Fruit fly (Drosophila melanogaster): ENCODE results near the gene CG7231.

The CG7231 gene

dm6 chr2L:8000578-8001040 lies 16.9 kb downstream of the CG7231 start (continued):
- peak; percentile 90 for TF ChIP-seq dac (GFP tag; optimal IDR thresholded peaks at IDR 0.05)
- TF ChIP-seq CG6163 (GFP tag; IDR thresholded peaks at IDR 0.05): peak; percentile 92
- TF ChIP-seq Lpt (GFP tag; optimal IDR thresholded peaks at IDR 0.05): peak; percentile 88
- TF ChIP-seq fkh (GFP tag; optimal IDR thresholded peaks at IDR 0.05): peak; percentile 3
- TF ChIP-seq CG15336 (GFP tag; IDR thresholded peaks at IDR 0.05): peak; percentile 95
- TF ChIP-seq acj6 (GFP tag; optimal IDR thresholded peaks at IDR 0.05): peak; percentile 84
- peak; percentile 90 for TF ChIP-seq OdsH (GFP tag; optimal IDR thresholded peaks at IDR 0.05)
- peak; percentile 79 for TF ChIP-seq CG8632 (GFP tag; optimal IDR thresholded peaks at IDR 0.05)
- TF ChIP-seq svp (GFP tag): peak; percentile 99
- peak; percentile 89 for TF ChIP-seq Sox102F (GFP tag; optimal IDR thresholded peaks at IDR 0.05)
- peak; percentile 77 for TF ChIP-seq vri (GFP tag; optimal IDR thresholded peaks at IDR 0.05)
- TF ChIP-seq CG16779 (tag; optimal IDR thresholded peaks at IDR 0.05): peak; percentile 96
- peak; percentile 92 for TF ChIP-seq CG4318 (GFP tag; optimal IDR thresholded peaks at IDR 0.05)
- TF ChIP-seq CG8319 (GFP tag; optimal IDR thresholded peaks at IDR 0.05): peak; percentile 67
- TF ChIP-seq topi (GFP tag; optimal IDR thresholded peaks at IDR 0.05): peak; percentile 95
- TF ChIP-seq CG32006 (GFP tag; optimal IDR thresholded peaks at IDR 0.05): peak; percentile 98
- TF ChIP-seq CG6854 (GFP tag; optimal IDR thresholded peaks at IDR 0.05): peak; percentile 93
- TF ChIP-seq CG10669 (GFP tag; optimal IDR thresholded peaks at IDR 0.05): peak; percentile 91
- TF ChIP-seq CG9139 (GFP tag; optimal IDR thresholded peaks at IDR 0.05): peak; percentile 95
- TF ChIP-seq Smox (GFP tag; optimal IDR thresholded peaks at IDR 0.05): peak; percentile 85
- peak; percentile 96 for TF ChIP-seq CG6808 (GFP tag; optimal IDR thresholded peaks at IDR 0.05)
- peak; percentile 96 to 99 for TF ChIP-seq ss (GFP tag; optimal IDR thresholded peaks at IDR 0.05)
- peak; percentile 83 for TF ChIP-seq CG11902 (GFP tag; optimal IDR thresholded peaks at IDR 0.05)
- TF ChIP-seq net (GFP tag; optimal IDR thresholded peaks at IDR 0.05): peak; percentile 96
- peak; percentile 98 for TF ChIP-seq Sox14 (GFP tag; optimal IDR thresholded peaks at IDR 0.05)
- TF ChIP-seq CG7368 (GFP tag; optimal IDR thresholded peaks at IDR 0.05): peak; percentile 87
- peak; percentile 97 for TF ChIP-seq Hr4 (GFP tag; optimal IDR thresholded peaks at IDR 0.05)
- peak; percentile 94 for TF ChIP-seq CG3919 (GFP tag; optimal IDR thresholded peaks at IDR 0.05)
- peak; percentile 88 for TF ChIP-seq CG3032 (tag; optimal IDR thresholded peaks at IDR 0.05)

DNA sequence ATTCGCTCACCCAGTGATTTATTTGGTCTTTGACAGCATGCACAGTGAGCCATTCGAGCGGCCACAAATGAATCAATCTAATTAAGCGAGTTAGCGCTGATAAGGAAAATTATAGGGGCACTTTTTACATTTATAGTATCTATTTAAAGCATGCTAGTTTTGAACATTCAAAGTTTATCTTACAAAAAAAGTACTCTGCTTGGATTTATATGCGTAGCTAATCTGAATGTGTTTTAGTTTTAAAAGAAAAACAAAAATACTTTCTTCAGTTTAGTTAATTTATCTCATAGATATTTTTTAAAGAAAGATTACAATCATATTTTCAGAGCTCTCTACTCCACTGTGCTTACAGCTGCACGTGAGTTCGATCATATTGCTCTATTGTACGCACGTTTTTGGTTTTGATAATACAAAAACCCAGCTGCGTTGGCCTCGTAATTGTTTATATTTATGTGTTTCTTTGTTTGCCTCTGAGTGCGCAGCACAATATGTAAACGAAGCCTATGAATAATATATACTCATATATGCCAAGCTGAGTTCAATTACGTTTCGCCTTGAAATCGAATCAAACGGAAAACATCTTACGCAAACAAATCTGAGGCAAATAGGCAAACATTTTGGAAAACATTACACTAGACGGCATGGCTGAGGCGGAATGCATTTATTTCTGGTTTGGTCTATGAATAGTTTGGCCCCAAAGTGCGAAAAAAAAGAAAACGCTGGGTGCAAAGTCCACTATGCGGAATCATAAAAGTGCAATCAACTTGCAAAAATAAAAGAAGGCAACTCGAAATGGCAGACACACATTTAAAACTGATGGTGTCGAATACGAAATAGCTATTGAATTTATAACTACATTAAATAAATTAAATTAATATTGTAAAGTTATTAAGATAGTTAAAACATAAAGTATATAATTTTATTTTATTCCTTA lies 18.2 kb downstream of the CG7231 start:
- TF ChIP-seq CG6276 (GFP tag; optimal IDR thresholded peaks at IDR 0.05) (peak; percentile 93), CG4318 (GFP tag; optimal IDR thresholded peaks at IDR 0.05) (peak; percentile 92), eg (GFP tag; IDR thresholded peaks at IDR 0.05) (peak; percentile 92), CG34406 (GFP tag; optimal IDR thresholded peaks at IDR 0.05) (peak; percentile 82), ss (GFP tag; optimal IDR thresholded peaks at IDR 0.05) (peak; percentile 69 to 78), salr (GFP tag; optimal IDR thresholded peaks at IDR 0.05) (peak; percentile 65 to 96), CG8119 (GFP tag; IDR thresholded peaks at IDR 0.05) (peak; percentile 97), dac (GFP tag; optimal IDR thresholded peaks at IDR 0.05) (peak; percentile 86), fd85E (GFP tag; optimal IDR thresholded peaks at IDR 0.05) (peak; percentile 48), Hr4 (GFP tag; optimal IDR thresholded peaks at IDR 0.05) (peak; percentile 92), Eip78C (GFP tag) (peak; percentile 98), CG3919 (GFP tag; optimal IDR thresholded peaks at IDR 0.05) (peak; percentile 88), CG11902 (GFP tag; optimal IDR thresholded peaks at IDR 0.05) (peak; percentile 47), svp (GFP tag) (peak; percentile 97), Hr38 (GFP tag; optimal IDR thresholded peaks at IDR 0.05) (no peak), Hr39 (GFP tag; optimal IDR thresholded peaks at IDR 0.05) (peak; percentile 79), fd59A (GFP tag; optimal IDR thresholded peaks at IDR 0.05) (peak; percentile 79), CG3032 (tag; optimal IDR thresholded peaks at IDR 0.05) (peak; percentile 87), CG15336 (GFP tag; IDR thresholded peaks at IDR 0.05) (peak; percentile 96), spab (GFP tag; optimal IDR thresholded peaks at IDR 0.05) (peak; percentile 78), CG7368 (GFP tag; optimal IDR thresholded peaks at IDR 0.05) (peak; percentile 79), Lpt (GFP tag; optimal IDR thresholded peaks at IDR 0.05) (peak; percentile 86), CG6792 (GFP tag; optimal IDR thresholded peaks at IDR 0.05) (peak; percentile 73), Sox14 (GFP tag; optimal IDR thresholded peaks at IDR 0.05) (peak; percentile 92), CG6808 (GFP tag; optimal IDR thresholded peaks at IDR 0.05) (peak; percentile 81), topi (GFP tag; optimal IDR thresholded peaks at IDR 0.05) (peak; percentile 83), Eip75B (GFP tag; optimal IDR thresholded peaks at IDR 0.05) (peak; percentile 80), CG10631 (GFP tag; optimal IDR thresholded peaks at IDR 0.05) (peak; percentile 90), CG16779 (tag; optimal IDR thresholded peaks at IDR 0.05) (peak; percentile 65), net (GFP tag; optimal IDR thresholded peaks at IDR 0.05) (peak; percentile 92), Ets96B (tag; optimal IDR thresholded peaks at IDR 0.05) (peak; percentile 83), Blimp-1 (GFP tag; optimal IDR thresholded peaks at IDR 0.05) (peak; percentile 41), CG32006 (GFP tag; optimal IDR thresholded peaks at IDR 0.05) (peak; percentile 96), CG6163 (GFP tag; IDR thresholded peaks at IDR 0.05) (peak; percentile 81)
